Fruit fly (Drosophila melanogaster) whole organism, pupa: ENCODE results near the gene CG32206.

Experiments
- CG8301 ChIP-seq: fragments of 200-800 bp; sonication (Bioruptor generic); optimal IDR thresholded peaks from 2 replicates; lab custom pipeline; 2018; ENCODE audit warnings: missing biosample characterization, mild to moderate bottlenecking, missing genetic modification characterization
- CG9948 ChIP-seq: fragments of 200-800 bp; sonication (Bioruptor generic); optimal IDR thresholded peaks from 2 replicates; lab custom pipeline; 2018; ENCODE audit warnings: missing biosample characterization, mild to moderate bottlenecking, missing genetic modification characterization, moderate library complexity
- D1 ChIP-seq: fragments of 200-800 bp; sonication (Bioruptor generic); optimal IDR thresholded peaks from 2 replicates; lab custom pipeline; 2018; ENCODE audit warnings: missing biosample characterization, mild to moderate bottlenecking, missing genetic modification characterization, moderate library complexity
- Ets98B ChIP-seq: fragments of 200-800 bp; sonication (Bioruptor generic); IDR thresholded peaks from 2 replicates; pipeline ENCODE4 v1.3.6; 2022; ENCODE audit warnings: missing biosample characterization, missing genetic modification characterization
- Pif1A ChIP-seq: fragments of 200-800 bp; sonication (Bioruptor generic); optimal IDR thresholded peaks from 3 replicates; lab custom pipeline; 2016; ENCODE audit warnings: missing biosample characterization, missing genetic modification characterization
- gl ChIP-seq: fragments of 200-800 bp; sonication (Bioruptor generic); optimal IDR thresholded peaks from 2 replicates; lab custom pipeline; 2018; ENCODE audit warnings: missing biosample characterization, mild to moderate bottlenecking, missing genetic modification characterization
- rn ChIP-seq: fragments of 200-800 bp; sonication (Bioruptor generic); IDR thresholded peaks from 2 replicates; pipeline ENCODE4 v1.3.6; 2022; ENCODE audit warnings: missing biosample characterization, missing genetic modification characterization

DNA sequence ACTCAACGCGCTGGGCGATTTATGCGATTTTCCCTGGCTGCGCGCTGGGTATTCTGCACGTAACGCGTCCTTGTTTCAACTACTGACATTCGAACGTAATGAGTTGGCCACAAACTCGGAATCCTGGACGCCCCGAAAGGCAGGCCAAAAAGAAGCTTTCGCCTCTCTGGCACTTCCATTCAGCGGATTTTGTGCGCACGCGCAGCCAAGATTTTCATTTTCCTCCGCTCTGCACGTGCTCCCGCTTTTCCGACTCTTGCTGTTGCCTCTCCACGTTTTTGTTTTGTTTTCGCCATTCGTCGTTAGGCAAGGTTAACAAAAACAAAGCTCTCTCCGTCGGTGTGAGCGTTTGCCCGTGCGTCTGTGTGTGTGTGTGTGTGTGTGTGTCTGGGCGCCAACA is at the start of gene CG32206:
- no peak for TF ChIP-seq gl (tag; lab: Kevin White, UChicago)
- no peak for TF ChIP-seq Ets98B (GFP tag; lab: Robert Waterston, UW)
- no peak for TF ChIP-seq Pif1A (GFP tag; lab: Kevin White, UChicago)
- no peak for TF ChIP-seq rn
- no peak for TF ChIP-seq CG8301 (tag; lab: Kevin White, UChicago)
- TF ChIP-seq D1 = no peak
- no peak for TF ChIP-seq CG9948 (tag; lab: Kevin White, UChicago)
